Fruit fly (Drosophila melanogaster): ENCODE data around the gene CG34269.

CG34269 gene

dm6 chr3L:552950-553349 is 24.8 kb downstream of the CG34269 start (continued):
- TF ChIP-seq Eip78C (GFP tag) (peak; percentile 99), CG4318 (GFP tag; optimal IDR thresholded peaks at IDR 0.05) (peak; percentile 46), svp (GFP tag) (peak; percentile 95), CG11762 (GFP tag; optimal IDR thresholded peaks at IDR 0.05; ENCODE audit: insufficient read depth) (peak; percentile 92), CG9139 (GFP tag; optimal IDR thresholded peaks at IDR 0.05) (peak; percentile 96), lz (GFP tag; optimal IDR thresholded peaks at IDR 0.05) (peak; percentile 91), cyc (GFP tag; optimal IDR thresholded peaks at IDR 0.05) (peak; percentile 91), dac (GFP tag; optimal IDR thresholded peaks at IDR 0.05) (peak; percentile 50), Smox (GFP tag; optimal IDR thresholded peaks at IDR 0.05) (peak; percentile 90), Lpt (GFP tag; optimal IDR thresholded peaks at IDR 0.05) (peak; percentile 49), net (GFP tag; optimal IDR thresholded peaks at IDR 0.05) (peak; percentile 90), Ets96B (tag; optimal IDR thresholded peaks at IDR 0.05) (peak; percentile 93), CG6276 (GFP tag; optimal IDR thresholded peaks at IDR 0.05) (peak; percentile 74), CG3032 (tag; optimal IDR thresholded peaks at IDR 0.05) (peak; percentile 92), CG7368 (GFP tag; optimal IDR thresholded peaks at IDR 0.05) (peak; percentile 95)

DNA sequence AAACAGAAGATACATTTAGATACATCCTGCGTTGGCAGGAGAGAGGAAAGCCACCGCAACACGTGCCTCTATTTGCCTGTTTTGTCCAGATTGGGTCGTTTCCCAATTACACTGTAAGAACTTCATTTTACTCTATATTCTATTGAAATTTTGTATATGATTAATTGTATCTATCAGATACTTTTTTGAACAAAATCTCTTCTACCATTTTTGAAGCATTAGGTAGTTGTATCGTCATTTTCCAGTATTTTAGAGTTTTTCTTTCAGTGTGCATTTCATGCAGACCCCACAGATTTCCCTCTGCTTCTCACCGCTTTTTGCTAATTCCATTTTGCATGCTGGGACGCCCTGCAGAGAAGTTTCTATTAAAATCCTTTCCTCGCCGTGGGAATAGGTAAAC is 26.4 kb downstream of the CG34269 start:
- TF ChIP-seq CG9139 (GFP tag; optimal IDR thresholded peaks at IDR 0.05) (no peak), CG6276 (GFP tag; optimal IDR thresholded peaks at IDR 0.05) (peak; percentile 30), CG6854 (GFP tag; optimal IDR thresholded peaks at IDR 0.05) (no peak), CG31627 (GFP tag; optimal IDR thresholded peaks at IDR 0.05) (peak; percentile 29), fkh (GFP tag; optimal IDR thresholded peaks at IDR 0.05) (no peak), OdsH (GFP tag; optimal IDR thresholded peaks at IDR 0.05) (peak; percentile 67), fd59A (GFP tag; optimal IDR thresholded peaks at IDR 0.05) (peak; percentile 30), CG15336 (GFP tag; IDR thresholded peaks at IDR 0.05) (peak; percentile 71), CG16779 (tag; optimal IDR thresholded peaks at IDR 0.05) (peak; percentile 18), CG3032 (tag; optimal IDR thresholded peaks at IDR 0.05) (peak; percentile 39), Hr39 (GFP tag; optimal IDR thresholded peaks at IDR 0.05) (peak; percentile 23), cyc (GFP tag; optimal IDR thresholded peaks at IDR 0.05) (peak; percentile 31), topi (GFP tag; optimal IDR thresholded peaks at IDR 0.05) (peak; percentile 24), CG10631 (GFP tag; optimal IDR thresholded peaks at IDR 0.05) (peak; percentile 67), Eip78C (GFP tag) (peak; percentile 82), CG6792 (GFP tag; optimal IDR thresholded peaks at IDR 0.05) (peak; percentile 2), Eip75B (GFP tag; optimal IDR thresholded peaks at IDR 0.05) (peak; percentile 65), CG11902 (GFP tag; optimal IDR thresholded peaks at IDR 0.05) (no peak), Hr38 (GFP tag; optimal IDR thresholded peaks at IDR 0.05) (no peak), salr (GFP tag; optimal IDR thresholded peaks at IDR 0.05) (peak in 1 of 2 experiments; percentile 58), CG8632 (GFP tag; optimal IDR thresholded peaks at IDR 0.05) (peak; percentile 16), CG4318 (GFP tag; optimal IDR thresholded peaks at IDR 0.05) (peak; percentile 55), vri (GFP tag; optimal IDR thresholded peaks at IDR 0.05) (peak; percentile 13), svp (GFP tag) (peak; percentile 54), fd85E (GFP tag; optimal IDR thresholded peaks at IDR 0.05) (no peak), Sox15 (GFP tag; optimal IDR thresholded peaks at IDR 0.05) (no peak), CG34406 (GFP tag; optimal IDR thresholded peaks at IDR 0.05) (no peak), Sox102F (GFP tag; optimal IDR thresholded peaks at IDR 0.05) (peak; percentile 35), spab (GFP tag; optimal IDR thresholded peaks at IDR 0.05) (peak; percentile 37), Met (GFP tag; optimal IDR thresholded peaks at IDR 0.05) (peak; percentile 49), CG7368 (GFP tag; optimal IDR thresholded peaks at IDR 0.05) (peak; percentile 2), CG6808 (GFP tag; optimal IDR thresholded peaks at IDR 0.05) (no peak), CG3919 (GFP tag; optimal IDR thresholded peaks at IDR 0.05) (peak; percentile 64), CG8119 (GFP tag; IDR thresholded peaks at IDR 0.05) (peak; percentile 79), Smox (GFP tag; optimal IDR thresholded peaks at IDR 0.05) (peak; percentile 35), eg (GFP tag; IDR thresholded peaks at IDR 0.05) (peak; percentile 83), CG6163 (GFP tag; IDR thresholded peaks at IDR 0.05) (peak; percentile 79), Hr4 (GFP tag; optimal IDR thresholded peaks at IDR 0.05) (peak; percentile 75), Gug (GFP tag; IDR thresholded peaks at IDR 0.05) (peak; percentile 76), CG11294 (GFP tag; IDR thresholded peaks at IDR 0.05) (peak; percentile 57; the same call in 1 of the 2 replicates), ss (GFP tag; optimal IDR thresholded peaks at IDR 0.05) (no peak), Lpt (GFP tag; optimal IDR thresholded peaks at IDR 0.05) (peak; percentile 42), Blimp-1 (GFP tag; optimal IDR thresholded peaks at IDR 0.05) (no peak), Eip93F (GFP tag; optimal IDR thresholded peaks at IDR 0.05) (no peak)

Measured in whole organism, prepupa.